Fruit fly (Drosophila melanogaster) whole organism, embryonic: ENCODE measurements around the gene RpS15Aa.
A peak's percentile ranks its signal among the peaks of the same experiment; 100 is the strongest.

Source experiments
- ATbp ChIP-seq: fragments of 200-800 bp; sonication (Bioruptor generic); optimal IDR thresholded peaks from 2 replicates; lab custom pipeline; 2017; ENCODE audit warnings: missing biosample characterization, mild to moderate bottlenecking, missing genetic modification characterization, missing genetic modification reagents
- Antp ChIP-seq: fragments of 200-800 bp; sonication (Bioruptor generic); optimal IDR thresholded peaks from 3 replicates; lab custom pipeline; 2016; ENCODE audit warnings: missing biosample characterization, missing genetic modification characterization
- Asciz ChIP-seq: fragments of 200-800 bp; sonication (Bioruptor generic); optimal IDR thresholded peaks from 2 replicates; lab custom pipeline; 2017; ENCODE audit warnings: missing biosample characterization, mild to moderate bottlenecking, missing genetic modification characterization, missing genetic modification reagents
- CG10147 ChIP-seq: fragments of 200-800 bp; sonication (Bioruptor generic); optimal IDR thresholded peaks from 2 replicates; lab custom pipeline; 2019; ENCODE audit warnings: missing biosample characterization, mild to moderate bottlenecking, missing genetic modification characterization, moderate library complexity
- CG11456 ChIP-seq: fragments of 200-800 bp; sonication (Bioruptor generic); IDR thresholded peaks from 3 replicates; pipeline ENCODE4 v1.3.6; 2022; ENCODE audit warnings: missing biosample characterization, missing genetic modification characterization
- CG12155 ChIP-seq: fragments of 200-800 bp; sonication (Bioruptor generic); optimal IDR thresholded peaks from 3 replicates; lab custom pipeline; 2016; ENCODE audit warnings: missing biosample characterization, missing genetic modification characterization
- CG12219 ChIP-seq: fragments of 200-800 bp; sonication (Bioruptor generic); optimal IDR thresholded peaks from 3 replicates; lab custom pipeline; 2018; ENCODE audit warnings: missing biosample characterization, mild to moderate bottlenecking, missing genetic modification characterization
- CG12769 ChIP-seq: fragments of 200-800 bp; sonication (Bioruptor generic); optimal IDR thresholded peaks from 2 replicates; lab custom pipeline; 2019; ENCODE audit warnings: missing biosample characterization, mild to moderate bottlenecking, missing genetic modification characterization, moderate library complexity
- CG14441 ChIP-seq: fragments of 200-800 bp; sonication (Bioruptor generic); IDR thresholded peaks from 2 replicates; pipeline ENCODE4 v1.3.6; 2022; ENCODE audit warnings: missing biosample characterization, missing genetic modification characterization
- CG14860 ChIP-seq: fragments of 200-800 bp; sonication (Bioruptor generic); IDR thresholded peaks from 3 replicates; pipeline ENCODE4 v1.3.6; 2022; ENCODE audit warnings: missing biosample characterization, missing genetic modification characterization; ENCODE audit not compliant: partially characterized antibody
- CG1832 ChIP-seq: fragments of 200-800 bp; sonication (Bioruptor generic); optimal IDR thresholded peaks from 2 replicates; lab custom pipeline; 2017; ENCODE audit warnings: missing biosample characterization, mild to moderate bottlenecking, missing genetic modification characterization, inconsistent platforms
- CG2129 ChIP-seq: fragments of 200-800 bp; sonication (Bioruptor generic); IDR thresholded peaks from 2 replicates; pipeline ENCODE4 v1.3.6; 2022; ENCODE audit warnings: missing biosample characterization, missing genetic modification characterization; ENCODE audit not compliant: partially characterized antibody
- CG30431 ChIP-seq: fragments of 200-800 bp; sonication (Bioruptor generic); optimal IDR thresholded peaks from 2 replicates; lab custom pipeline; 2017; ENCODE audit warnings: missing biosample characterization, missing genetic modification characterization
- CG31441 ChIP-seq: fragments of 200-800 bp; sonication (Bioruptor generic); IDR thresholded peaks from 2 replicates; pipeline ENCODE4 v1.3.6; 2022; ENCODE audit warnings: missing biosample characterization, missing genetic modification characterization
- CG34422 ChIP-seq: fragments of 200-800 bp; sonication (Bioruptor generic); IDR thresholded peaks from 3 replicates; pipeline ENCODE4 v1.3.6; 2022; ENCODE audit warnings: missing biosample characterization, missing genetic modification characterization
- CG3838 ChIP-seq: fragments of 200-800 bp; sonication (Bioruptor generic); optimal IDR thresholded peaks from 3 replicates; lab custom pipeline; 2016; ENCODE audit warnings: missing biosample characterization, missing genetic modification characterization
- CG4282 ChIP-seq: fragments of 200-800 bp; sonication (Bioruptor generic); optimal IDR thresholded peaks from 2 replicates; lab custom pipeline; 2016; ENCODE audit warnings: missing biosample characterization, missing genetic modification characterization
- Camta ChIP-seq: fragments of 200-800 bp; sonication (Bioruptor generic); optimal IDR thresholded peaks from 2 replicates; lab custom pipeline; 2016; ENCODE audit warnings: missing biosample characterization, missing genetic modification characterization
- D ChIP-seq, 2 experiments: fragments of 200-800 bp in 1 of 2; fragments of >200 bp in 1 of 2; sonication (Bioruptor generic) in 1 of 2; optimal IDR thresholded peaks; 2 replicates in 1 of 2; 3 replicates in 1 of 2; lab custom pipeline; 2017; ENCODE audit warnings: mild to moderate bottlenecking in 1 of 2, missing biosample characterization in 1 of 2, missing genetic modification characterization in 1 of 2, missing genetic modification reagents in 1 of 2
- Drgx ChIP-seq: fragments of 200-800 bp; sonication (Bioruptor generic); IDR thresholded peaks from 2 replicates; pipeline ENCODE4 v1.3.6; 2022; ENCODE audit warnings: missing biosample characterization, missing genetic modification characterization
- ERR ChIP-seq: fragments of 200-800 bp; sonication (Bioruptor generic); optimal IDR thresholded peaks from 2 replicates; lab custom pipeline; 2016; ENCODE audit warnings: missing biosample characterization, missing genetic modification characterization
- H2.0 ChIP-seq: fragments of 200-800 bp; sonication (Bioruptor generic); IDR thresholded peaks from 2 replicates; pipeline ENCODE4 v1.3.6; 2022; ENCODE audit warnings: missing biosample characterization, missing genetic modification characterization
- Hsf ChIP-seq: fragments of 200-800 bp; sonication (Bioruptor generic); optimal IDR thresholded peaks from 3 replicates; lab custom pipeline; 2016; ENCODE audit warnings: missing biosample characterization, missing genetic modification characterization
- Med ChIP-seq: fragments of 200-800 bp; sonication (Bioruptor generic); peaks from one replicate; lab custom pipeline; 2016; ENCODE audit warnings: missing biosample characterization, missing genetic modification characterization, mild to moderate bottlenecking, inconsistent platforms, moderate library complexity
- NC2α ChIP-seq: fragments of 200-800 bp; sonication (Bioruptor generic); optimal IDR thresholded peaks from 2 replicates; lab custom pipeline; 2016; ENCODE audit warnings: missing biosample characterization, missing genetic modification characterization
- NK7.1 ChIP-seq: fragments of 200-800 bp; sonication (Bioruptor generic); optimal IDR thresholded peaks from 3 replicates; lab custom pipeline; 2016; ENCODE audit warnings: missing biosample characterization, missing genetic modification characterization
- Oaz ChIP-seq: fragments of 200-800 bp; sonication (Bioruptor generic); IDR thresholded peaks from 2 replicates; pipeline ENCODE4 v1.3.6; 2022; ENCODE audit warnings: missing biosample characterization, missing genetic modification characterization
- Rx ChIP-seq: fragments of 200-800 bp; sonication (Bioruptor generic); IDR thresholded peaks from 2 replicates; pipeline ENCODE4 v1.3.6; 2022; ENCODE audit warnings: missing biosample characterization, missing genetic modification characterization
- Scr ChIP-seq: fragments of 200-800 bp; sonication (Bioruptor generic); IDR thresholded peaks from 2 replicates; pipeline ENCODE4 v1.3.6; 2022; ENCODE audit warnings: missing biosample characterization, missing genetic modification characterization; ENCODE audit not compliant: partially characterized antibody
- bigmax ChIP-seq: fragments of 200-800 bp; sonication (Bioruptor generic); optimal IDR thresholded peaks from 2 replicates; lab custom pipeline; 2018; ENCODE audit warnings: missing biosample characterization, mild to moderate bottlenecking, missing genetic modification characterization
- cato ChIP-seq: fragments of 200-800 bp; sonication (Bioruptor generic); optimal IDR thresholded peaks from 2 replicates; lab custom pipeline; 2016; ENCODE audit warnings: missing biosample characterization, missing genetic modification characterization, borderline replicate concordance
- dan ChIP-seq: fragments of 200-800 bp; sonication (Bioruptor generic); IDR thresholded peaks from 2 replicates; pipeline ENCODE4 v1.3.6; 2022; ENCODE audit warnings: missing biosample characterization, missing genetic modification characterization
- dysf ChIP-seq: fragments of 200-800 bp; sonication (Bioruptor generic); IDR thresholded peaks from 3 replicates; pipeline ENCODE4 v1.3.6; 2022; ENCODE audit warnings: missing biosample characterization, missing genetic modification characterization
- fd3F ChIP-seq: fragments of 200-800 bp; sonication (Bioruptor generic); optimal IDR thresholded peaks from 2 replicates; lab custom pipeline; 2018; ENCODE audit warnings: missing biosample characterization, mild to moderate bottlenecking, missing genetic modification characterization, moderate library complexity
- gt ChIP-seq: fragments of 200-800 bp; sonication (Bioruptor generic); IDR thresholded peaks from 2 replicates; pipeline ENCODE4 v1.3.6; 2022; ENCODE audit warnings: missing biosample characterization, missing genetic modification characterization
- hth ChIP-seq: fragments of >200 bp; optimal IDR thresholded peaks from 2 replicates; lab custom pipeline; 2017; ENCODE audit warnings: inconsistent platforms
- kni ChIP-seq: fragments of 200-800 bp; sonication (Bioruptor generic); optimal IDR thresholded peaks from 3 replicates; lab custom pipeline; 2017; ENCODE audit warnings: mild to moderate bottlenecking, missing biosample characterization, missing genetic modification reagents, missing genetic modification characterization
- nom ChIP-seq: fragments of 200-800 bp; sonication (Bioruptor generic); optimal IDR thresholded peaks from 2 replicates; lab custom pipeline; 2017; ENCODE audit warnings: missing biosample characterization, missing genetic modification characterization, mild to moderate bottlenecking, moderate library complexity, missing genetic modification reagents
- peb ChIP-seq: fragments of 200-800 bp; sonication (Bioruptor generic); IDR thresholded peaks from 2 replicates; pipeline ENCODE4 v1.3.6; 2022; ENCODE audit warnings: missing biosample characterization, missing genetic modification characterization
- pho ChIP-seq: fragments of 200-800 bp; sonication (Bioruptor generic); optimal IDR thresholded peaks from 2 replicates; lab custom pipeline; 2016; ENCODE audit warnings: missing biosample characterization, missing genetic modification characterization
- pzg ChIP-seq: fragments of 200-800 bp; sonication (Bioruptor generic); optimal IDR thresholded peaks from 3 replicates; lab custom pipeline; 2018; ENCODE audit warnings: missing biosample characterization, mild to moderate bottlenecking, missing genetic modification characterization, moderate library complexity
- sd ChIP-seq: fragments of 200-800 bp; sonication (Bioruptor generic); optimal IDR thresholded peaks from 3 replicates; lab custom pipeline; 2018; ENCODE audit warnings: missing biosample characterization, mild to moderate bottlenecking, missing genetic modification characterization, moderate library complexity
- sens-2 ChIP-seq: fragments of 200-800 bp; sonication (Bioruptor generic); IDR thresholded peaks from 2 replicates; pipeline ENCODE4 v1.3.6; 2022; ENCODE audit warnings: missing biosample characterization, missing genetic modification characterization
- slou ChIP-seq: fragments of 200-800 bp; sonication (Bioruptor generic); optimal IDR thresholded peaks from 3 replicates; lab custom pipeline; 2016; ENCODE audit warnings: missing biosample characterization, missing genetic modification characterization
- ssp ChIP-seq: fragments of 200-800 bp; sonication (Bioruptor generic); IDR thresholded peaks from 2 replicates; pipeline ENCODE4 v1.3.6; 2022; ENCODE audit warnings: missing biosample characterization, missing genetic modification characterization
- tio ChIP-seq: fragments of 200-800 bp; sonication (Bioruptor generic); optimal IDR thresholded peaks from 2 replicates; lab custom pipeline; 2017; ENCODE audit warnings: missing biosample characterization, missing genetic modification characterization, inconsistent platforms
- unc-4 ChIP-seq: fragments of 200-800 bp; sonication (Bioruptor generic); IDR thresholded peaks from 2 replicates; pipeline ENCODE4 v1.3.6; 2022; ENCODE audit warnings: missing biosample characterization, missing genetic modification characterization; ENCODE audit not compliant: partially characterized antibody
- wek ChIP-seq: fragments of 200-800 bp; sonication (Bioruptor generic); optimal IDR thresholded peaks from 3 replicates; lab custom pipeline; 2018; ENCODE audit warnings: missing biosample characterization, mild to moderate bottlenecking, missing genetic modification characterization, moderate library complexity

The RpS15Aa gene

dm6 chrX:13373239-13374153 is 36.0 kb upstream of the RpS15Aa start (continued):
- TF ChIP-seq CG12155 (GFP tag; lab: Kevin White, UChicago) (peak; percentile 78), pho (GFP tag; lab: Kevin White, UChicago) (peak; percentile 39), NK7.1 (GFP tag; lab: Kevin White, UChicago) (no peak), ATbp (GFP tag; lab: Kevin White, UChicago) (peak; percentile 82), Drgx (GFP tag; lab: Robert Waterston, UW) (peak; percentile 82), cato (GFP tag; lab: Kevin White, UChicago) (peak; percentile 58), CG2129 (no peak), Camta (GFP tag; lab: Kevin White, UChicago) (peak; percentile 58), CG3838 (GFP tag; lab: Kevin White, UChicago) (no peak), peb (GFP tag; lab: Robert Waterston, UW) (peak; percentile 74), tio (GFP tag; lab: Kevin White, UChicago) (peak; percentile 82), CG12219 (GFP tag; lab: Kevin White, UChicago) (peak; percentile 79), H2.0 (peak; percentile 85), CG11456 (GFP tag; lab: Robert Waterston, UW) (peak; percentile 82), fd3F (GFP tag; lab: Kevin White, UChicago) (peak; percentile 74), bigmax (GFP tag; lab: Kevin White, UChicago) (no peak), Oaz (peak; percentile 68), Antp (GFP tag; lab: Kevin White, UChicago) (no peak), ssp (GFP tag; lab: Robert Waterston, UW) (peak; percentile 64), wek (GFP tag; lab: Kevin White, UChicago) (peak; percentile 36), CG4282 (no peak), nom (GFP tag; lab: Kevin White, UChicago) (peak; percentile 68), kni (GFP tag; lab: Kevin White, UChicago) (peak; percentile 35), CG34422 (GFP tag; lab: Robert Waterston, UW) (peak; percentile 81), NC2α (no peak), sd (tag; lab: Kevin White, UChicago) (peak; percentile 81), Med (peak; percentile 79), CG1832 (GFP tag; lab: Kevin White, UChicago) (no peak), CG12769 (tag; lab: Kevin White, UChicago) (peak; percentile 23), CG30431 (GFP tag; lab: Kevin White, UChicago) (peak; percentile 66), CG14860 (no peak), gt (GFP tag; lab: Robert Waterston, UW) (no peak), CG10147 (GFP tag; lab: Kevin White, UChicago) (peak; percentile 70), Scr (GFP tag; lab: Robert Waterston, UW) (no peak), dan (GFP tag; lab: Robert Waterston, UW) (no peak), slou (GFP tag; lab: Kevin White, UChicago) (peak; percentile 60), unc-4 (no peak), hth (lab: Kevin White, UChicago) (no peak), CG31441 (peak; percentile 80), Hsf (GFP tag; lab: Kevin White, UChicago) (peak; percentile 68), dysf (GFP tag; lab: Robert Waterston, UW) (peak; percentile 86), ERR (GFP tag; lab: Kevin White, UChicago) (no peak), sens-2 (0 out of 2 replicates have a peak, but pooled peaks have one; percentile 29), pzg (GFP tag; lab: Kevin White, UChicago) (peak; percentile 0), Rx (GFP tag; lab: Robert Waterston, UW) (peak; percentile 66), Asciz (GFP tag; lab: Kevin White, UChicago) (peak; percentile 86), D (optimal IDR thresholded peaks at IDR 0.05; lab: Kevin White, UChicago) (no peak), D (GFP tag; optimal IDR thresholded peaks at IDR 0.05; lab: Kevin White, UChicago) (peak; percentile 83), CG14441 (GFP tag; lab: Robert Waterston, UW) (peak; percentile 86)
